Worm (Caenorhabditis elegans) whole organism, young adult: ENCODE measurements around the gene C18B10.6.

Source experiments
- dox-1 ChIP-seq: fragments of 200-800 bp; sonication (Bioruptor generic); IDR thresholded peaks from 2 replicates; pipeline ENCODE4 v1.3.6; 2022; ENCODE audit warnings: missing genetic modification reagents, missing genetic modification characterization, missing compliant biosample characterization
- mes-4 ChIP-seq: sonication (generic microtip); optimal IDR thresholded peaks from 2 replicates; lab custom pipeline; 2016; ENCODE audit warnings: missing genotype, missing genetic modification characterization, missing compliant biosample characterization
- mxl-1 ChIP-seq: sonication (generic microtip); optimal IDR thresholded peaks from 2 replicates; lab custom pipeline; 2016; ENCODE audit warnings: missing genetic modification characterization, missing compliant biosample characterization
- snpc-1.3 ChIP-seq: sonication (generic microtip); optimal IDR thresholded peaks from 2 replicates; lab custom pipeline; 2017; ENCODE audit warnings: missing genetic modification characterization, mild to moderate bottlenecking, missing compliant biosample characterization, antibody characterized with exemption, moderate library complexity, missing genotype, missing genetic modification reagents; ENCODE audit not compliant: insufficient read depth
- unc-62 ChIP-seq: fragments of 150-350 bp; optimal IDR thresholded peaks from 2 replicates; lab custom pipeline; 2014; ENCODE audit warnings: missing biosample characterization, missing genetic modification reagents, missing genetic modification characterization

ce11 chrV:7485000-7485399 is 4.2 kb upstream of the C18B10.6 start, which contains the start of gene srbc-8:
- TF ChIP-seq mxl-1 = no peak
- TF ChIP-seq snpc-1.3 = no peak
- TF ChIP-seq unc-62 (GFP tag; lab: Kevin White, UChicago) = no peak
- TF ChIP-seq mes-4 (tag; lab: Kevin White, UChicago) = no peak
- TF ChIP-seq dox-1 (GFP tag; lab: Robert Waterston, UW) = no peak
